Worm (Caenorhabditis elegans) whole organism, midembryonic: ENCODE data around the gene fbxc-26.

Experiments used
- T22C8.4 ChIP-seq: fragments of 200-800 bp; sonication (Bioruptor generic); IDR thresholded peaks from 2 replicates; pipeline ENCODE4 v1.3.6; 2022; ENCODE audit warnings: missing genetic modification characterization, missing compliant biosample characterization
- cog-1 ChIP-seq: sonication (generic microtip); optimal IDR thresholded peaks from 2 replicates; lab custom pipeline; 2016; ENCODE audit warnings: missing genetic modification characterization, missing compliant biosample characterization
- flt-1 ChIP-seq: fragments of 200-800 bp; sonication (Bioruptor generic); IDR thresholded peaks from 2 replicates; pipeline ENCODE4 v1.3.6; 2022; ENCODE audit warnings: missing genetic modification characterization, missing compliant biosample characterization
- klf-2 ChIP-seq: fragments of 200-800 bp; sonication (Bioruptor generic); conservative IDR thresholded peaks from 2 replicates; pipeline ENCODE4 v1.3.6; 2022; ENCODE audit warnings: missing genetic modification reagents, missing genetic modification characterization, missing compliant biosample characterization
- med-1 ChIP-seq: sonication (generic microtip); optimal IDR thresholded peaks from 2 replicates; lab custom pipeline; 2017; ENCODE audit warnings: missing genetic modification characterization, mild to moderate bottlenecking, missing compliant biosample characterization, antibody characterized with exemption, missing genetic modification reagents; ENCODE audit not compliant: insufficient read depth
- ref-1 ChIP-seq: fragments of 200-800 bp; sonication (Bioruptor generic); conservative IDR thresholded peaks from 2 replicates; pipeline ENCODE4 v1.3.6; 2022; ENCODE audit warnings: missing genetic modification reagents, missing genetic modification characterization, missing compliant biosample characterization
- tab-1 ChIP-seq: fragments of 200-800 bp; sonication (Bioruptor generic); IDR thresholded peaks from 2 replicates; pipeline ENCODE4 v1.3.6; 2022; ENCODE audit warnings: missing genetic modification characterization, missing compliant biosample characterization
- ztf-23 ChIP-seq: fragments of 200-800 bp; sonication (Bioruptor generic); IDR thresholded peaks from 2 replicates; pipeline ENCODE4 v1.3.6; 2022; ENCODE audit warnings: missing genetic modification reagents, missing genetic modification characterization, missing compliant biosample characterization
- ztf-29 ChIP-seq: fragments of 200-800 bp; sonication (Bioruptor generic); IDR thresholded peaks from 2 replicates; pipeline ENCODE4 v1.3.6; 2022; ENCODE audit warnings: missing genetic modification reagents, missing genetic modification characterization, missing compliant biosample characterization

The fbxc-26 gene

ce11 chrII:1694530-1694929, at the start of gene fbxc-26:
Gene fbxc-26 (minus strand): TSS chrII:1694630.
- TF ChIP-seq cog-1 (tag; lab: Kevin White, UChicago) (no peak), ref-1 (no peak), ztf-23 (no peak)

- TF ChIP-seq T22C8.4 (GFP tag; lab: Robert Waterston, UW) (no peak), cog-1 (tag; lab: Kevin White, UChicago) (no peak), ref-1 (no peak), flt-1 (no peak), med-1 (no peak), ztf-29 (GFP tag; lab: Robert Waterston, UW) (no peak), klf-2 (GFP tag; lab: Robert Waterston, UW) (no peak), tab-1 (GFP tag; lab: Robert Waterston, UW) (no peak), ztf-23 (no peak)
Observed at ce11 chrII:1744183-1744582, 49.8 kb upstream of the fbxc-26 start, which contains the start of gene clec-19. Gene clec-19 (plus strand): TSS chrII:1744483.

- TF ChIP-seq T22C8.4 (GFP tag; lab: Robert Waterston, UW) (no peak), klf-2 (GFP tag; lab: Robert Waterston, UW) (no peak), ztf-29 (GFP tag; lab: Robert Waterston, UW) (no peak), tab-1 (GFP tag; lab: Robert Waterston, UW) (no peak), med-1 (no peak), ztf-23 (no peak), ref-1 (no peak), cog-1 (tag; lab: Kevin White, UChicago) (no peak)
Observed at ce11 chrII:1742535-1742934, 48.1 kb upstream of the fbxc-26 start, which contains the start of gene F36H5.12. Gene F36H5.12 (plus strand): TSS chrII:1742835.

- no peak for TF ChIP-seq klf-2 (GFP tag; lab: Robert Waterston, UW)
Observed at ce11 chrII:1741248-1741647, 46.8 kb upstream of the fbxc-26 start, which contains the start of gene K07G6.1. Gene K07G6.1 (plus strand): TSS chrII:1741548.

ce11 chrII:1738844-1739243, 44.4 kb upstream of the fbxc-26 start, which contains the start of the genes irld-9 and irld-33:
Gene irld-9 (minus strand): TSS chrII:1738944.
Gene irld-33 (plus strand): TSS chrII:1739052.
- TF ChIP-seq ztf-23 (no peak), ztf-29 (GFP tag; lab: Robert Waterston, UW) (no peak), T22C8.4 (GFP tag; lab: Robert Waterston, UW) (no peak), tab-1 (GFP tag; lab: Robert Waterston, UW) (no peak), flt-1 (no peak), cog-1 (tag; lab: Kevin White, UChicago) (no peak), klf-2 (GFP tag; lab: Robert Waterston, UW) (no peak), ref-1 (no peak), med-1 (no peak)

ce11 chrII:1736353-1736752, 41.9 kb upstream of the fbxc-26 start, which contains the start of gene ceh-83:
Gene ceh-83 (minus strand): TSS chrII:1736533.
- TF ChIP-seq ztf-23, result no peak

- TF ChIP-seq cog-1 (tag; lab: Kevin White, UChicago) (no peak), ref-1 (no peak), tab-1 (GFP tag; lab: Robert Waterston, UW) (no peak), klf-2 (GFP tag; lab: Robert Waterston, UW) (no peak), ztf-29 (GFP tag; lab: Robert Waterston, UW) (no peak), T22C8.4 (GFP tag; lab: Robert Waterston, UW) (no peak)
Observed at ce11 chrII:1735145-1735544, 40.7 kb upstream of the fbxc-26 start.

- TF ChIP-seq ztf-29 (GFP tag; lab: Robert Waterston, UW) (no peak), tab-1 (GFP tag; lab: Robert Waterston, UW) (no peak), flt-1 (no peak), ztf-23 (no peak), ref-1 (no peak), med-1 (no peak), T22C8.4 (GFP tag; lab: Robert Waterston, UW) (no peak), klf-2 (GFP tag; lab: Robert Waterston, UW) (no peak), cog-1 (tag; lab: Kevin White, UChicago) (no peak)
Observed at ce11 chrII:1731932-1732331, 37.5 kb upstream of the fbxc-26 start, which contains the start of gene ceh-82. Gene ceh-82 (plus strand): TSS chrII:1732232.

- no peak for TF ChIP-seq ztf-23
- no peak for TF ChIP-seq med-1
- no peak for TF ChIP-seq cog-1 (tag; lab: Kevin White, UChicago)
Observed at ce11 chrII:1730103-1730502, 35.7 kb upstream of the fbxc-26 start, which contains the start of gene ceh-81. Gene ceh-81 (plus strand): TSS chrII:1730403.

- no peak for TF ChIP-seq cog-1 (tag; lab: Kevin White, UChicago)
- TF ChIP-seq ztf-23, result no peak
- TF ChIP-seq T22C8.4 (GFP tag; lab: Robert Waterston, UW), result no peak
- TF ChIP-seq tab-1 (GFP tag; lab: Robert Waterston, UW), result no peak
- TF ChIP-seq flt-1, result no peak
- TF ChIP-seq med-1, result no peak
- no peak for TF ChIP-seq ref-1
- no peak for TF ChIP-seq klf-2 (GFP tag; lab: Robert Waterston, UW)
- no peak for TF ChIP-seq ztf-29 (GFP tag; lab: Robert Waterston, UW)
Observed at ce11 chrII:1728253-1728652, 33.8 kb upstream of the fbxc-26 start, which contains the start of gene btb-9. Gene btb-9 (plus strand): TSS chrII:1728506.

- TF ChIP-seq T22C8.4 (GFP tag; lab: Robert Waterston, UW) (no peak), cog-1 (tag; lab: Kevin White, UChicago) (no peak), ztf-23 (no peak), med-1 (no peak), flt-1 (0 out of 2 replicates have a peak, but pooled peaks have one; percentile 21)
Observed at ce11 chrII:1725735-1726134, 31.3 kb upstream of the fbxc-26 start, which contains the start of gene F45C12.17. Gene F45C12.17 (plus strand): TSS chrII:1726111.
